Fruit fly (Drosophila melanogaster): ENCODE results near the gene jar.

jar gene

dm6 chr3R:24262923-24263322, 8.1 kb downstream of the jar start:
- TF ChIP-seq jigr1 (GFP tag; IDR thresholded peaks at IDR 0.05) (no peak), zfh2 (GFP tag; optimal IDR thresholded peaks at IDR 0.05) (no peak), CG1832 (GFP tag; optimal IDR thresholded peaks at IDR 0.05) (no peak), salm (tag; optimal IDR thresholded peaks at IDR 0.05) (no peak), toy (GFP tag; IDR thresholded peaks at IDR 0.05) (no peak), repo (GFP tag; optimal IDR thresholded peaks at IDR 0.05) (no peak), tup (GFP tag; optimal IDR thresholded peaks at IDR 0.05) (no peak), Hr78 (GFP tag; optimal IDR thresholded peaks at IDR 0.05) (no peak), Taf1 (GFP tag; IDR thresholded peaks at IDR 0.05) (no peak), klu (GFP tag; IDR thresholded peaks at IDR 0.05) (no peak), CG3065 (GFP tag; optimal IDR thresholded peaks at IDR 0.05) (no peak), nmo (GFP tag; optimal IDR thresholded peaks at IDR 0.05) (no peak), Hr3 (GFP tag; optimal IDR thresholded peaks at IDR 0.05) (no peak), Dref (GFP tag; IDR thresholded peaks at IDR 0.05) (no peak), CG6854 (GFP tag; optimal IDR thresholded peaks at IDR 0.05) (no peak)

- TF ChIP-seq nom (GFP tag; optimal IDR thresholded peaks at IDR 0.05) (peak; percentile 9), sens (GFP tag) (peak; percentile 41), Drgx (GFP tag; IDR thresholded peaks at IDR 0.05) (0 out of 2 replicates have a peak, but pooled peaks have one; percentile 33), Dbx (GFP tag; IDR thresholded peaks at IDR 0.05) (no peak), bsh (GFP tag; optimal IDR thresholded peaks at IDR 0.05) (peak in 1 of 2 experiments; percentile 72), CG1792 (GFP tag; optimal IDR thresholded peaks at IDR 0.05) (no peak)
Observed at dm6 chr3R:24261380-24262021, 9.5 kb downstream of the jar start.

- TF ChIP-seq CG30020 (tag; optimal IDR thresholded peaks at IDR 0.05) (no peak), CG1233 (GFP tag; optimal IDR thresholded peaks at IDR 0.05) (no peak), chinmo (GFP tag; IDR thresholded peaks at IDR 0.05; ENCODE audit: partially characterized antibody) (0 out of 4 replicates have a peak, but pooled peaks have one; percentile 41), CG42726 (GFP tag; IDR thresholded peaks at IDR 0.05; ENCODE audit: partially characterized antibody) (0 out of 2 replicates have a peak, but pooled peaks have one; percentile 21), cg (GFP tag; optimal IDR thresholded peaks at IDR 0.05) (peak; percentile 31), Trl (optimal IDR thresholded peaks at IDR 0.05) (peak; percentile 27 to 66), Trl (GFP tag; optimal IDR thresholded peaks at IDR 0.05) (no peak)
Observed at dm6 chr3R:24260411-24260810, 10.6 kb downstream of the jar start.

- TF ChIP-seq CG30403 (GFP tag; optimal IDR thresholded peaks at IDR 0.05), result peak; percentile 7
- TF ChIP-seq CG11695 (GFP tag; IDR thresholded peaks at IDR 0.05), result 0 out of 3 replicates have a peak, but pooled peaks have one; percentile 0
- peak; percentile 1; the same call in 1 of the 3 replicates for TF ChIP-seq CG3726 (GFP tag; IDR thresholded peaks at IDR 0.05)
- TF ChIP-seq ftz-f1 (GFP tag; optimal IDR thresholded peaks at IDR 0.05), result peak; percentile 85
- peak in 1 of 3 experiments; percentile 16 for TF ChIP-seq lola (GFP tag; optimal IDR thresholded peaks at IDR 0.05)
- peak; percentile 67 for TF ChIP-seq CG8290 (GFP tag; optimal IDR thresholded peaks at IDR 0.05)
- no peak for TF ChIP-seq CG8290 (tag; optimal IDR thresholded peaks at IDR 0.05)
- 0 out of 2 replicates have a peak, but pooled peaks have one; percentile 39 for TF ChIP-seq CG4360 (GFP tag; IDR thresholded peaks at IDR 0.05)
- TF ChIP-seq Fer2 (tag; optimal IDR thresholded peaks at IDR 0.05), result no peak
- peak; percentile 66 for TF ChIP-seq CG3163 (GFP tag; optimal IDR thresholded peaks at IDR 0.05)
- TF ChIP-seq B-H2 (GFP tag; optimal IDR thresholded peaks at IDR 0.05), result no peak
- TF ChIP-seq crp (GFP tag; optimal IDR thresholded peaks at IDR 0.05), result peak in 1 of 2 experiments; percentile 42
- no peak for TF ChIP-seq CG6854 (GFP tag; optimal IDR thresholded peaks at IDR 0.05)
- peak; percentile 56; the same call in 1 of the 3 replicates for TF ChIP-seq CG17361 (GFP tag; IDR thresholded peaks at IDR 0.05)
- peak; percentile 32 for TF ChIP-seq MESR4 (GFP tag; optimal IDR thresholded peaks at IDR 0.05)
- TF ChIP-seq crol (GFP tag; IDR thresholded peaks at IDR 0.05), result peak; percentile 47; the same call in 1 of the 2 replicates
- TF ChIP-seq Hr78 (GFP tag; optimal IDR thresholded peaks at IDR 0.05), result peak in 1 of 2 experiments; percentile 6
- TF ChIP-seq CG7556 (GFP tag; optimal IDR thresholded peaks at IDR 0.05), result peak; percentile 59
- TF ChIP-seq Lhr (GFP tag; optimal IDR thresholded peaks at IDR 0.05), result peak; percentile 64
- no peak for TF ChIP-seq hkb (optimal IDR thresholded peaks at IDR 0.05)
- 0 out of 2 replicates have a peak, but pooled peaks have one; percentile 4 for TF ChIP-seq hkb (GFP tag; IDR thresholded peaks at IDR 0.05)
Observed at dm6 chr3R:24260041-24260379, 11.0 kb downstream of the jar start.

All from whole organism, embryonic.